Worm (Caenorhabditis elegans) whole organism, L3 larva: ENCODE data around the gene col-91.

Experiments used
- R02D3.7 ChIP-seq: fragments of 150-350 bp; optimal IDR thresholded peaks from 2 replicates; lab custom pipeline; 2014; ENCODE audit warnings: missing biosample characterization, missing genetic modification characterization
- aly-2 ChIP-seq: fragments of 150-350 bp; optimal IDR thresholded peaks from 2 replicates; lab custom pipeline; 2014; ENCODE audit warnings: missing biosample characterization, missing genetic modification characterization
- ceh-16 ChIP-seq: sonication (generic microtip); optimal IDR thresholded peaks from 2 replicates; lab custom pipeline; 2017; ENCODE audit warnings: missing biosample characterization, missing genetic modification characterization
- ceh-28 ChIP-seq: fragments of 150-350 bp; optimal IDR thresholded peaks from 2 replicates; lab custom pipeline; 2014; ENCODE audit warnings: missing biosample characterization, missing genetic modification reagents, missing genetic modification characterization
- ceh-82 ChIP-seq: fragments of 150-350 bp; optimal IDR thresholded peaks from 2 replicates; lab custom pipeline; 2014; ENCODE audit warnings: missing biosample characterization, missing genetic modification characterization
- ceh-9 ChIP-seq: sonication (generic microtip); optimal IDR thresholded peaks from 2 replicates; lab custom pipeline; 2018; ENCODE audit warnings: missing biosample characterization, missing genetic modification characterization
- egl-27 ChIP-seq: sonication (generic microtip); optimal IDR thresholded peaks from 4 replicates; lab custom pipeline; 2017; ENCODE audit warnings: missing biosample characterization, missing genetic modification reagents, missing genetic modification characterization
- elt-2 ChIP-seq: sonication (generic microtip); optimal IDR thresholded peaks from 2 replicates; lab custom pipeline; 2016; ENCODE audit warnings: missing genetic modification reagents, mild to moderate bottlenecking, missing genetic modification characterization, missing compliant biosample characterization
- eor-1 ChIP-seq, 2 experiments: fragments of 150-350 bp; optimal IDR thresholded peaks; 2 replicates each; lab custom pipeline; 2014 to 2018; ENCODE audit warnings: missing biosample characterization in 2 of 2, missing genetic modification characterization in 2 of 2
- fkh-2 ChIP-seq: fragments of 150-350 bp; optimal IDR thresholded peaks from 2 replicates; lab custom pipeline; 2014; ENCODE audit warnings: missing biosample characterization, missing genetic modification reagents, missing genetic modification characterization
- fos-1 ChIP-seq: fragments of 150-350 bp; optimal IDR thresholded peaks from 2 replicates; lab custom pipeline; 2014; ENCODE audit warnings: missing biosample characterization, missing genetic modification characterization
- hmg-11 ChIP-seq: sonication (generic microtip); optimal IDR thresholded peaks from 2 replicates; lab custom pipeline; 2016; ENCODE audit warnings: missing genetic modification characterization, missing compliant biosample characterization
- jun-1 ChIP-seq: fragments of 150-350 bp; optimal IDR thresholded peaks from 2 replicates; lab custom pipeline; 2014; ENCODE audit warnings: missing biosample characterization, missing genetic modification reagents, missing genetic modification characterization
- lin-15B ChIP-seq: fragments of 150-350 bp; optimal IDR thresholded peaks from 2 replicates; lab custom pipeline; 2014; ENCODE audit warnings: missing biosample characterization, missing genetic modification characterization
- lin-39 ChIP-seq: fragments of 150-350 bp; optimal IDR thresholded peaks from 2 replicates; lab custom pipeline; 2018; ENCODE audit warnings: missing biosample characterization, missing genetic modification reagents, missing genetic modification characterization
- lsy-12 ChIP-seq: sonication (generic microtip); optimal IDR thresholded peaks from 2 replicates; lab custom pipeline; 2016; ENCODE audit warnings: mild to moderate bottlenecking, missing genetic modification characterization, missing compliant biosample characterization
- mdl-1 ChIP-seq: fragments of 150-350 bp; optimal IDR thresholded peaks from 2 replicates; lab custom pipeline; 2014; ENCODE audit warnings: missing biosample characterization, missing genetic modification characterization
- mml-1 ChIP-seq: fragments of 150-350 bp; sonication (generic microtip); optimal IDR thresholded peaks from 3 replicates; lab custom pipeline; 2014; ENCODE audit warnings: missing biosample characterization, missing genetic modification characterization
- nfya-1 ChIP-seq: sonication (generic microtip); optimal IDR thresholded peaks from 2 replicates; lab custom pipeline; 2017; ENCODE audit warnings: missing genetic modification characterization, mild to moderate bottlenecking, missing compliant biosample characterization, antibody characterized with exemption, moderate library complexity; ENCODE audit not compliant: insufficient read depth
- nhr-11 ChIP-seq: fragments of 150-350 bp; optimal IDR thresholded peaks from 2 replicates; lab custom pipeline; 2014; ENCODE audit warnings: missing biosample characterization, missing genetic modification characterization
- nhr-23 ChIP-seq: fragments of 150-350 bp; optimal IDR thresholded peaks from 2 replicates; lab custom pipeline; 2014; ENCODE audit warnings: missing biosample characterization, missing genetic modification reagents, missing genetic modification characterization
- nhr-25 ChIP-seq: sonication (generic microtip); optimal IDR thresholded peaks from 2 replicates; lab custom pipeline; 2017; ENCODE audit warnings: missing biosample characterization, missing genetic modification characterization
- nhr-28 ChIP-seq: fragments of 150-350 bp; optimal IDR thresholded peaks from 2 replicates; lab custom pipeline; 2014; ENCODE audit warnings: missing biosample characterization, missing genetic modification characterization
- nhr-43 ChIP-seq: sonication (generic microtip); optimal IDR thresholded peaks from 2 replicates; lab custom pipeline; 2016; ENCODE audit warnings: mild to moderate bottlenecking, missing genetic modification characterization, missing compliant biosample characterization; ENCODE audit not compliant: poor library complexity, severe bottlenecking
- nhr-67 ChIP-seq: fragments of 150-350 bp; optimal IDR thresholded peaks from 2 replicates; lab custom pipeline; 2014; ENCODE audit warnings: missing biosample characterization, missing genetic modification characterization
- nhr-76 ChIP-seq: fragments of 150-350 bp; sonication (generic microtip); optimal IDR thresholded peaks from 5 replicates; lab custom pipeline; 2014; ENCODE audit warnings: missing biosample characterization, missing genetic modification characterization
- nhr-77 ChIP-seq: fragments of 150-350 bp; optimal IDR thresholded peaks from 2 replicates; lab custom pipeline; 2014; ENCODE audit warnings: missing biosample characterization, missing genetic modification characterization
- pha-4 ChIP-seq: fragments of 150-350 bp; optimal IDR thresholded peaks from 2 replicates; lab custom pipeline; 2014; ENCODE audit warnings: missing biosample characterization, missing genetic modification reagents, missing genetic modification characterization
- skn-1 ChIP-seq: fragments of 150-350 bp; optimal IDR thresholded peaks from 2 replicates; lab custom pipeline; 2014; ENCODE audit warnings: missing biosample characterization, missing genetic modification characterization
- snpc-4 ChIP-seq: fragments of 150-350 bp; optimal IDR thresholded peaks from 2 replicates; lab custom pipeline; 2014; ENCODE audit warnings: missing biosample characterization, missing genetic modification characterization
- tbx-2 ChIP-seq: sonication (generic microtip); optimal IDR thresholded peaks from 2 replicates; lab custom pipeline; 2016; ENCODE audit warnings: mild to moderate bottlenecking, missing genetic modification characterization, missing compliant biosample characterization
- unc-39 ChIP-seq: sonication (generic microtip); optimal IDR thresholded peaks from 4 replicates; lab custom pipeline; 2017; ENCODE audit warnings: missing biosample characterization, missing genetic modification characterization
- unc-62 ChIP-seq: fragments of 150-350 bp; sonication (generic microtip); optimal IDR thresholded peaks from 4 replicates; lab custom pipeline; 2014; ENCODE audit warnings: missing biosample characterization, missing genetic modification reagents, missing genetic modification characterization
- ztf-4 ChIP-seq: fragments of 150-350 bp; optimal IDR thresholded peaks from 2 replicates; lab custom pipeline; 2014; ENCODE audit warnings: missing biosample characterization, missing genetic modification characterization

col-91 gene

ce11 chrIII:8249381-8249780, 14.1 kb downstream of the col-91 start, which contains the start of the genes C02F5.10 and C02F5.2:
Gene C02F5.10, minus strand, starts transcription at chrIII:8249481.
Gene C02F5.2, plus strand, starts transcription at chrIII:8249619.
- no peak for TF ChIP-seq fos-1 (tag; lab: Kevin White, UChicago)
- TF ChIP-seq nfya-1 (tag; lab: Kevin White, UChicago), result no peak
- no peak for TF ChIP-seq unc-39 (tag; lab: Kevin White, UChicago)
- TF ChIP-seq nhr-77, result no peak
- no peak for TF ChIP-seq ceh-16 (tag; lab: Kevin White, UChicago)
- no peak for TF ChIP-seq mml-1 (tag; lab: Kevin White, UChicago)
- no peak for TF ChIP-seq lsy-12 (tag; lab: Kevin White, UChicago)
- TF ChIP-seq hmg-11 (tag; lab: Kevin White, UChicago), result no peak
- no peak for TF ChIP-seq nhr-43 (tag; lab: Kevin White, UChicago)
- no peak for TF ChIP-seq fkh-2
- TF ChIP-seq ceh-9 (tag; lab: Kevin White, UChicago), result no peak
- TF ChIP-seq nhr-25, result no peak
- no peak for TF ChIP-seq nhr-23 (tag; lab: Kevin White, UChicago)
- no peak for TF ChIP-seq eor-1 (tag; optimal IDR thresholded peaks at IDR 0.05; lab: Kevin White, UChicago)
- TF ChIP-seq pha-4 (tag; lab: Kevin White, UChicago), result no peak

ce11 chrIII:8247051-8247450, 16.4 kb downstream of the col-91 start, which contains the start of gene C02F5.13:
Gene C02F5.13, plus strand, starts transcription at chrIII:8247351.
- TF ChIP-seq tbx-2 (tag; lab: Kevin White, UChicago) (no peak), ceh-16 (tag; lab: Kevin White, UChicago) (no peak), ceh-82 (tag; lab: Kevin White, UChicago) (no peak), egl-27 (tag; lab: Kevin White, UChicago) (no peak), aly-2 (tag; lab: Kevin White, UChicago) (no peak), nhr-77 (no peak), fos-1 (tag; lab: Kevin White, UChicago) (no peak), R02D3.7 (tag; lab: Kevin White, UChicago) (no peak), eor-1 (tag; optimal IDR thresholded peaks at IDR 0.05; lab: Kevin White, UChicago) (no peak), ceh-9 (tag; lab: Kevin White, UChicago) (no peak), unc-39 (tag; lab: Kevin White, UChicago) (no peak), unc-62 (no peak), lsy-12 (tag; lab: Kevin White, UChicago) (no peak), ztf-4 (no peak), nhr-25 (no peak), nhr-23 (tag; lab: Kevin White, UChicago) (no peak), elt-2 (tag; lab: Kevin White, UChicago) (no peak), snpc-4 (tag; lab: Kevin White, UChicago) (no peak), ceh-28 (tag; lab: Kevin White, UChicago) (no peak)

- TF ChIP-seq R02D3.7 (tag; lab: Kevin White, UChicago) (no peak), nhr-25 (no peak), lin-39 (tag; lab: Kevin White, UChicago) (no peak), nhr-11 (tag; lab: Kevin White, UChicago) (no peak), fkh-2 (no peak), ztf-4 (no peak), mdl-1 (tag; lab: Kevin White, UChicago) (no peak), nfya-1 (tag; lab: Kevin White, UChicago) (no peak), nhr-76 (tag; lab: Kevin White, UChicago) (no peak), egl-27 (tag; lab: Kevin White, UChicago) (no peak), hmg-11 (tag; lab: Kevin White, UChicago) (no peak), eor-1 (tag; optimal IDR thresholded peaks at IDR 0.05; lab: Kevin White, UChicago) (no peak), ceh-16 (tag; lab: Kevin White, UChicago) (no peak), elt-2 (tag; lab: Kevin White, UChicago) (no peak), jun-1 (tag; lab: Kevin White, UChicago) (no peak)
- TF ChIP-seq, all 47 proteins: peak for 0
Measured at ce11 chrIII:8245591-8245990, 17.9 kb downstream of the col-91 start, which contains the start of gene C02F5.3. Gene C02F5.3, plus strand, starts transcription at chrIII:8245891.

- TF ChIP-seq nhr-67 (tag; lab: Kevin White, UChicago) (no peak), lin-15B (tag; lab: Kevin White, UChicago) (peak; percentile 27), nfya-1 (tag; lab: Kevin White, UChicago) (peak; percentile 36), pha-4 (tag; lab: Kevin White, UChicago) (peak; percentile 5), nhr-28 (tag; lab: Kevin White, UChicago) (no peak), skn-1 (tag; lab: Kevin White, UChicago) (peak; percentile 44)
Measured at ce11 chrIII:8244052-8244451, 19.4 kb downstream of the col-91 start, which contains the start of the genes pbs-6 and cids-1. Gene pbs-6, minus strand, starts transcription at chrIII:8244092. Gene cids-1, plus strand, starts transcription at chrIII:8244445.
